Fruit fly (Drosophila melanogaster) whole organism, embryonic: ENCODE measurements around the gene bon.
A peak's percentile ranks its signal among the peaks of the same experiment; 100 is the strongest.

ENCODE experiments used
- CG1233 ChIP-seq: fragments of 200-800 bp; sonication (Bioruptor generic); optimal IDR thresholded peaks from 4 replicates; lab custom pipeline; 2018; ENCODE audit warnings: missing biosample characterization, mild to moderate bottlenecking, missing genetic modification characterization
- CG6765 ChIP-seq: fragments of 200-800 bp; sonication (Bioruptor generic); optimal IDR thresholded peaks from 3 replicates; lab custom pipeline; 2017; ENCODE audit warnings: missing biosample characterization, mild to moderate bottlenecking, missing genetic modification characterization
- Hsf ChIP-seq: fragments of 200-800 bp; sonication (Bioruptor generic); optimal IDR thresholded peaks from 3 replicates; lab custom pipeline; 2016; ENCODE audit warnings: missing biosample characterization, missing genetic modification characterization
- Sox102F ChIP-seq: fragments of 200-800 bp; sonication (Bioruptor generic); optimal IDR thresholded peaks from 2 replicates; lab custom pipeline; 2018; ENCODE audit warnings: missing biosample characterization, mild to moderate bottlenecking, missing genetic modification characterization, moderate library complexity
- lilli ChIP-seq: fragments of 200-800 bp; sonication (Bioruptor generic); optimal IDR thresholded peaks from 3 replicates; lab custom pipeline; 2016; ENCODE audit warnings: missing biosample characterization, missing genetic modification characterization
- sima ChIP-seq: fragments of 200-800 bp; sonication (Bioruptor generic); optimal IDR thresholded peaks from 2 replicates; lab custom pipeline; 2016; ENCODE audit warnings: missing biosample characterization, missing genetic modification characterization
- yki ChIP-seq: fragments of >200 bp; optimal IDR thresholded peaks from 3 replicates; lab custom pipeline; 2018

DNA sequence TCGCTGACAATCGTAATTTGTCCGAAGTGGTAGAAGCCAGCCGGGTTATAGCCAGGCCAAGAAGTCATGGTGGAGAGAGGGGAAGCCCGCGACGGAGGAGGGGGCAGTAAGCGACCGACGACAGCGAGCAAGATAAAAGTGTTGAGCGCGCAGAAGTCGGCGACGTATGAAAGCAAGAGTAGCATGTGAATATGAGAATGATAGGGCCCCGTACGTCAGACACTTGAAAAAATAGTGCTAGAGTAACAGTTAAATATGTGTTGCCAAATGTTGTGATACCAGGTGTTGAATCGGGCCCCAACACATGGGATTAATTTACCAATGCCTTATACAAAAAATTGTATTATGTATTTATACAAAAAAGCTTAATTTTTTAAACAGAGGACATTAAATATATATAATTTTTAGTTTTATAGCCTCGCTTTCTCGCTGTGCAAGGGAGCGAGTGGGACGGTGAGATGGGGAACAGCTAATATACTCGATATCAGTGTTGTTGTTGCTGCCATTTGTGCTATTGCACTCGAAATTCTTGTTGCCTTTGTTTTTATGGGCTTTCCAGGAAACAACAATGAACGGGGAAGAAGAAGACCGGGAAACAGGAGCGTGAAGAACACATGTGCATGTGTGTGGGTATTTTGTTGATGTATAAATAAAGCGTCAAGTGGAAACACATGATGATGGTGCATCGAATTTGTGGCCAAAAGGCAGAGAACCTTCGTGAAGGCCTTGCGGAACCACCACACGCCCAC, 42.9 kb upstream of the bon start:
- TF ChIP-seq Sox102F (GFP tag; lab: Kevin White, UChicago) = peak; percentile 84
- peak; percentile 80 for TF ChIP-seq CG6765
- TF ChIP-seq yki = no peak
- no peak for TF ChIP-seq sima (GFP tag; lab: Kevin White, UChicago)
- peak; percentile 67 for TF ChIP-seq Hsf (GFP tag; lab: Kevin White, UChicago)
- TF ChIP-seq CG1233 (GFP tag; lab: Kevin White, UChicago) = peak; percentile 80
- TF ChIP-seq lilli (GFP tag; lab: Kevin White, UChicago) = peak; percentile 81
